Worm (Caenorhabditis elegans) whole organism, L4 larva: ENCODE data around the gene F44E5.15.

Experiments
- Y75B8A.6 ChIP-seq: fragments of 200-800 bp; sonication (Bioruptor generic); IDR thresholded peaks from 2 replicates; pipeline ENCODE4 v1.3.6; 2022; ENCODE audit warnings: missing genetic modification reagents, missing genetic modification characterization, missing compliant biosample characterization
- ZK337.2 ChIP-seq: fragments of 200-800 bp; sonication (Bioruptor generic); IDR thresholded peaks from 2 replicates; pipeline ENCODE4 v1.3.6; 2022; ENCODE audit warnings: missing genetic modification reagents, missing genetic modification characterization, missing compliant biosample characterization
- ceh-28 ChIP-seq: fragments of 150-350 bp; optimal IDR thresholded peaks from 2 replicates; lab custom pipeline; 2014; ENCODE audit warnings: missing biosample characterization, missing genetic modification reagents, missing genetic modification characterization
- dpl-1 ChIP-seq: fragments of 150-350 bp; optimal IDR thresholded peaks from 2 replicates; lab custom pipeline; 2014; ENCODE audit warnings: missing biosample characterization, missing genetic modification reagents, missing genetic modification characterization
- fos-1 ChIP-seq: fragments of 150-350 bp; optimal IDR thresholded peaks from 2 replicates; lab custom pipeline; 2014; ENCODE audit warnings: missing biosample characterization, missing genetic modification characterization
- mep-1 ChIP-seq: fragments of 150-350 bp; sonication (generic microtip); optimal IDR thresholded peaks from 3 replicates; lab custom pipeline; 2014; ENCODE audit warnings: missing biosample characterization, missing genetic modification characterization
- nhr-237 ChIP-seq: sonication (generic microtip); optimal IDR thresholded peaks from 2 replicates; lab custom pipeline; 2017; ENCODE audit warnings: missing biosample characterization, missing genetic modification characterization
- nhr-25 ChIP-seq: sonication (generic microtip); optimal IDR thresholded peaks from 2 replicates; lab custom pipeline; 2017; ENCODE audit warnings: missing genetic modification characterization, mild to moderate bottlenecking, missing compliant biosample characterization, antibody characterized with exemption, moderate library complexity, borderline replicate concordance; ENCODE audit not compliant: insufficient read depth
- nhr-77 ChIP-seq: fragments of 150-350 bp; optimal IDR thresholded peaks from 2 replicates; lab custom pipeline; 2014; ENCODE audit warnings: missing biosample characterization, missing genetic modification characterization
- pha-4 ChIP-seq, 2 experiments: fragments of 150-350 bp in 1 of 2; fragments of 200-800 bp in 1 of 2; sonication (Bioruptor generic) in 1 of 2; IDR thresholded peaks in 1 of 2; optimal IDR thresholded peaks in 1 of 2; 2 replicates each; pipeline versions ENCODE4 v1.3.6 to Lab custom; 2014 to 2022; ENCODE audit warnings: missing genetic modification characterization in 2 of 2, missing genetic modification reagents in 2 of 2, missing biosample characterization in 1 of 2, missing compliant biosample characterization in 1 of 2
- pqm-1 ChIP-seq: sonication (generic microtip); optimal IDR thresholded peaks from 2 replicates; lab custom pipeline; 2017; ENCODE audit warnings: missing biosample characterization, missing genetic modification characterization
- skn-1 ChIP-seq: fragments of 150-350 bp; optimal IDR thresholded peaks from 2 replicates; lab custom pipeline; 2014; ENCODE audit warnings: missing biosample characterization, missing genetic modification characterization
- snpc-1.2 ChIP-seq: fragments of 200-800 bp; sonication (Bioruptor generic); IDR thresholded peaks from 2 replicates; pipeline ENCODE4 v1.3.6; 2022; ENCODE audit warnings: missing genetic modification reagents, missing genetic modification characterization, missing compliant biosample characterization
- unc-62 ChIP-seq, 3 experiments: fragments of 150-350 bp in 1 of 3; sonication (generic microtip); optimal IDR thresholded peaks in 2 of 3; peaks in 1 of 3; 1 replicate in 1 of 3; 2 replicates in 2 of 3; lab custom pipeline; 2014 to 2017; ENCODE audit warnings: missing biosample characterization in 3 of 3, missing genetic modification characterization in 3 of 3, missing genetic modification reagents in 3 of 3, missing genotype in 1 of 3

DNA sequence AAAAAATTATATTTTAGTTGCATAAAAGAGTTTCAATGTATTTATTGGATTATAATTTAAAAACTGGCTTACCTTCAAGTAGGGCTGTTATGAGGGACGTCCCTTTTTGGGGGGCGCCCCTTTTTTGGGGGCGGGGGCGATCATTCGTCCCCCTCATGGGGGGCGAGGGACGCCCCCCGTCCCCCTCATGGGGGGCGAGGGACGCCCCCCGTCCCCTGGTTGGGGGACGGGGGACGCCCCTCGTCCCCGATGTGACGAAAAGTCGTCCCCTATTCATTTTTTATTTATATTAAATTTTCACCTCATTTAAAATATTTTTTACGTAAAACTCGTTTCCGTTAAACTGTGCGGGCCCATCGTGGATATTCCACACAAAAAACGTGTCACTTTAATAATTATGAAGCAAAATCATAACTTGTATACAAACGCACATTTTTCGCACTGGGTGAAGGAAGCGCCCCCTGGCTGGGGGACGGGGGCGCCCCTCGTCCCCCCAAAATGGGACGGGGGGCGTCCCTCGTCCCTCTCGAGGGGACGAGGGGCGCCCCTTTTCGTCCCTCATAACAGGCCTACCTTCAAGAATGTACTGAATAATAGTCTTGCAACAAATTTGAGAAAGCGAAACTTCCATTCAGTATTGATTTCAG lies 6.8 kb upstream of the F44E5.15 start:
- TF ChIP-seq snpc-1.2 (GFP tag; lab: Robert Waterston, UW) (no peak), mep-1 (tag; lab: Kevin White, UChicago) (no peak), nhr-25 (no peak), unc-62 (GFP tag; optimal IDR thresholded peaks at IDR 0.05 in 1 of 2; lab: Kevin White, UChicago) (no peak), unc-62 (tag; optimal IDR thresholded peaks at IDR 0.05; lab: Kevin White, UChicago) (no peak), Y75B8A.6 (no peak), nhr-77 (tag; lab: Kevin White, UChicago) (no peak), dpl-1 (GFP tag; lab: Kevin White, UChicago) (no peak), nhr-237 (tag; lab: Kevin White, UChicago) (no peak), pqm-1 (tag; lab: Kevin White, UChicago) (no peak), ceh-28 (no peak), skn-1 (tag; lab: Kevin White, UChicago) (no peak), fos-1 (no peak), pha-4 (GFP tag; IDR thresholded peaks at IDR 0.05; lab: Robert Waterston, UW) (peak; percentile 98; the same call in 1 of the 2 replicates), pha-4 (tag; optimal IDR thresholded peaks at IDR 0.05; lab: Kevin White, UChicago) (no peak), ZK337.2 (GFP tag; lab: Robert Waterston, UW) (no peak)
